Fruit fly (Drosophila melanogaster): ENCODE data around the gene CG18048.

CG18048 gene

dm6 chr3R:6353624-6354352, 7.9 kb downstream of the CG18048 start (continued):
- no peak for TF ChIP-seq CG14860 (GFP tag; IDR thresholded peaks at IDR 0.05; ENCODE audit: partially characterized antibody)
- peak; percentile 47; the same call in 1 of the 2 replicates for TF ChIP-seq CG32532 (GFP tag; IDR thresholded peaks at IDR 0.05)
- peak; percentile 62 for TF ChIP-seq Mes4 (GFP tag; optimal IDR thresholded peaks at IDR 0.05)
- no peak for TF ChIP-seq Kr (GFP tag; optimal IDR thresholded peaks at IDR 0.05)
- peak; percentile 72 for TF ChIP-seq sr (GFP tag; IDR thresholded peaks at IDR 0.05)
- peak; percentile 82; the same call in 2 of the 3 replicates for TF ChIP-seq dysf (GFP tag; IDR thresholded peaks at IDR 0.05)
- TF ChIP-seq hth (optimal IDR thresholded peaks at IDR 0.05): no peak
- no peak for TF ChIP-seq tap (tag; optimal IDR thresholded peaks at IDR 0.05)
- peak; percentile 59; the same call in 1 of the 3 replicates for TF ChIP-seq CG14050 (GFP tag; IDR thresholded peaks at IDR 0.05)
- peak; percentile 24 for TF ChIP-seq CG3065 (GFP tag; optimal IDR thresholded peaks at IDR 0.05)
- TF ChIP-seq al (GFP tag; IDR thresholded peaks at IDR 0.05): no peak; the same call in 1 of the 2 replicates
- peak; percentile 1 to 52 for TF ChIP-seq Trl (optimal IDR thresholded peaks at IDR 0.05)
- peak; percentile 36 for TF ChIP-seq Trl (GFP tag; optimal IDR thresholded peaks at IDR 0.05)
- TF ChIP-seq crol (GFP tag; IDR thresholded peaks at IDR 0.05): no peak
- TF ChIP-seq CG6813 (GFP tag; optimal IDR thresholded peaks at IDR 0.05): peak; percentile 41
- TF ChIP-seq CG9876 (GFP tag; optimal IDR thresholded peaks at IDR 0.05): no peak
- TF ChIP-seq CG12104 (GFP tag; optimal IDR thresholded peaks at IDR 0.05): peak; percentile 75
- peak; percentile 83 for TF ChIP-seq CG18011 (GFP tag; optimal IDR thresholded peaks at IDR 0.05)
- TF ChIP-seq otp (GFP tag; IDR thresholded peaks at IDR 0.05): peak; percentile 12; the same call in 1 of the 3 replicates
- peak; percentile 15; the same call in 1 of the 2 replicates for TF ChIP-seq CG7372 (GFP tag; IDR thresholded peaks at IDR 0.05)
- peak; percentile 92 for TF ChIP-seq Sox102F (GFP tag; optimal IDR thresholded peaks at IDR 0.05)
- TF ChIP-seq CG12391 (tag; optimal IDR thresholded peaks at IDR 0.05): peak; percentile 88
- TF ChIP-seq lola (GFP tag; optimal IDR thresholded peaks at IDR 0.05): peak in 1 of 3 experiments; percentile 81
- TF ChIP-seq Mad (GFP tag; optimal IDR thresholded peaks at IDR 0.05): peak; percentile 67
- TF ChIP-seq CG4328 (GFP tag; optimal IDR thresholded peaks at IDR 0.05): no peak
- peak; percentile 73 for TF ChIP-seq CG1233 (GFP tag; optimal IDR thresholded peaks at IDR 0.05)
- no peak for TF ChIP-seq sima (GFP tag; optimal IDR thresholded peaks at IDR 0.05)
- TF ChIP-seq Dip2 (GFP tag; IDR thresholded peaks at IDR 0.05): no peak
- TF ChIP-seq CG18619 (GFP tag; optimal IDR thresholded peaks at IDR 0.05): peak; percentile 80
- peak; percentile 75 for TF ChIP-seq CG4282 (GFP tag; optimal IDR thresholded peaks at IDR 0.05)
- TF ChIP-seq CG2875 (GFP tag; optimal IDR thresholded peaks at IDR 0.05): peak; percentile 68
- peak; percentile 83 for TF ChIP-seq CG10979 (tag; optimal IDR thresholded peaks at IDR 0.05)
- peak; percentile 14 for TF ChIP-seq CG15073 (GFP tag; optimal IDR thresholded peaks at IDR 0.05)
- TF ChIP-seq dm (GFP tag; optimal IDR thresholded peaks at IDR 0.05): peak; percentile 49
- 0 out of 2 replicates have a peak, but pooled peaks have one; percentile 37 for TF ChIP-seq CG4404 (GFP tag; IDR thresholded peaks at IDR 0.05)
- peak; percentile 51 for TF ChIP-seq HmgZ (tag; optimal IDR thresholded peaks at IDR 0.05)
- TF ChIP-seq gem (tag; optimal IDR thresholded peaks at IDR 0.05): peak; percentile 92
- TF ChIP-seq CG10565 (GFP tag; optimal IDR thresholded peaks at IDR 0.05): no peak
- no peak for TF ChIP-seq da (GFP tag; optimal IDR thresholded peaks at IDR 0.05)
- no peak for TF ChIP-seq gt (GFP tag; IDR thresholded peaks at IDR 0.05)
- TF ChIP-seq CG7987 (GFP tag; optimal IDR thresholded peaks at IDR 0.05): no peak
- TF ChIP-seq CG17328 (GFP tag; IDR thresholded peaks at IDR 0.05): peak; percentile 48
- no peak for TF ChIP-seq CG13296 (GFP tag; optimal IDR thresholded peaks at IDR 0.05)
- TF ChIP-seq tx (GFP tag; optimal IDR thresholded peaks at IDR 0.05): peak; percentile 69
- no peak for TF ChIP-seq Fer3 (tag; optimal IDR thresholded peaks at IDR 0.05)
- no peak for TF ChIP-seq wek (GFP tag; optimal IDR thresholded peaks at IDR 0.05)
- peak; percentile 64 for TF ChIP-seq Atf6 (GFP tag; IDR thresholded peaks at IDR 0.05)
- no peak for TF ChIP-seq CG3281 (GFP tag; optimal IDR thresholded peaks at IDR 0.05)
- TF ChIP-seq Usf (GFP tag; optimal IDR thresholded peaks at IDR 0.05): peak; percentile 16
- TF ChIP-seq CG3838 (GFP tag; optimal IDR thresholded peaks at IDR 0.05): peak; percentile 79
